Worm (Caenorhabditis elegans): ENCODE measurements around the gene F09F9.3.

Gene F09F9.3

DNA sequence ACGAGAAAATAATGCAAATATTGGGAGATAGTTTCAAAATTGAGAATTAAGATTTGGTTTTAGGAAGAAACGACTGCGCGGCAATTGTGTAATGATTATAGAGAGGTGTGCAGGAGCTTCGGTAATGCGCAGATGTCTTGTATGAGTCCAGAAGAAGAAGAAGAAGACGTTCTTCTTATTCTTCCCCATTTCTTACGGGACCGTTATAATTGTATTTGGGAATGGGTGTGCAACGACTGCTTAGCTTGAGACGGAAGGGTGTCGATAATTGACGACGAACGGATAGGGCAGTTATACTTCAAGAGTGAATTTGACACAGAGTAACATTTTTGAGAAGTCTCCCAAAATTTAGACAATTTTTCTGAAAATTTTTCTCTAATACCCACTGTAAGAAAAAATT is 7.8 kb upstream of the F09F9.3 start:
- TF ChIP-seq pes-1 (GFP tag; IDR thresholded peaks at IDR 0.05) (no peak), tra-4 (tag; optimal IDR thresholded peaks at IDR 0.05) (no peak), ets-7 (tag; optimal IDR thresholded peaks at IDR 0.05) (no peak), flt-1 (GFP tag; IDR thresholded peaks at IDR 0.05) (no peak), sea-1 (GFP tag; conservative IDR thresholded peaks at IDR 0.05) (no peak), F13C5.2 (tag; optimal IDR thresholded peaks at IDR 0.05) (no peak), scrt-1 (GFP tag; IDR thresholded peaks at IDR 0.05) (no peak), B0310.2 (tag; optimal IDR thresholded peaks at IDR 0.05) (no peak)

DNA sequence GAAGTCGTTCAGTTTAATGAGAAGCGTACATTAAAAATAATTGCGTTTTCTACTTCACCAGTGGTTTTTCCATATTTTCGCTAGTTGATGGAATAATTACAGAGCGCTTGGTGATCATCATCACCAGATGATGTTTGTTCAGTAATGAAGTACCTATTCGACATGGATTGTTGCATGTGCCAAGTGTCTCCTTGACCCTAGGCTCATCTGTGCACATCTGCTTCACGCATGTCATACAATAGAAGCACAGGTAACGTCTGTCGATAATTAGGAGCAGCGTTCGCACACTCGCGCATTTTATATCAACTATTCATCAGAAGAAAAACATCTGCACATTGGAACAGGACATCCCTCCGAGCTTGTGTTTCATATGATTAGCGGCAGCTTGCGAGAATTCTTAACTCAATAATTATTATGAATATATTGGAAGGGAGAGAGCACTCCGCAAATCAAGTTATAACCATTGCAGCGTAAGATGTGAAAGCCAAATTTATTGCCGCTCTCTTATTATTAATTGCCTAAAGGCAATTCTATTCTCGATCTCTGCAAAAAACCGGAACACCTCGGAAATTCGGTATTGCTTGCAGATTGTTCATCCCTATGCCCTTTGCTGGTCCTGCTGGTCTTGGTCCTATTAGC is 4.4 kb upstream of the F09F9.3 start:
- TF ChIP-seq flt-1 (GFP tag; IDR thresholded peaks at IDR 0.05) (no peak), tbx-11 (GFP tag; IDR thresholded peaks at IDR 0.05) (no peak), sea-1 (GFP tag; conservative IDR thresholded peaks at IDR 0.05) (no peak), ama-1 (optimal IDR thresholded peaks at IDR 0.05) (no peak), F13C5.2 (tag; optimal IDR thresholded peaks at IDR 0.05) (no peak), pes-1 (GFP tag; IDR thresholded peaks at IDR 0.05) (no peak), ceh-36 (tag; optimal IDR thresholded peaks at IDR 0.05) (no peak), ets-7 (tag; optimal IDR thresholded peaks at IDR 0.05) (no peak), B0310.2 (tag; optimal IDR thresholded peaks at IDR 0.05) (no peak), hnd-1 (tag; optimal IDR thresholded peaks at IDR 0.05) (no peak), hmg-4 (GFP tag; optimal IDR thresholded peaks at IDR 0.05) (no peak), ceh-13 (GFP tag; optimal IDR thresholded peaks at IDR 0.05) (no peak), tra-4 (tag; optimal IDR thresholded peaks at IDR 0.05) (no peak), aly-1 (tag; optimal IDR thresholded peaks at IDR 0.05) (no peak), hmbx-1 (tag; optimal IDR thresholded peaks at IDR 0.05) (no peak)

DNA sequence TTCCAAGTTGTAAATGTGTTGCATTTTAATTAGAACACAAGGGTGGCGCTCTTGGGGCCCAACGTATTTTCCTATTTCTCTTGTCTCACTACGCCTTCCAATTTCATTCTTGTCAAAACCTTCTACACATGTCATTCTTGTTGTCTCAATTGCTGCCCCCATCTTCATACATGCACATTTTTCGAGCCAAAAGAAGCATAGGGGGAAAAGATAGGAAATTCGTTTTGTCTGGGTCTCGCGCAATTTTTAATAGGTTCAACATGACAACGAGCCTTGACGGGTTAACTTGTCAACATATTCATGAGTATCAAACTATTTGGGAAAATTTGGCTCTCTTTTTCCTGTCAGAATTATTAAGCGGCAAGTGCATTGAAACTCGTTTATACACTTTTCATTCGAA is 2.5 kb upstream of the F09F9.3 start:
- TF ChIP-seq sea-1 (GFP tag; conservative IDR thresholded peaks at IDR 0.05) (no peak), tbx-37 (GFP tag; conservative IDR thresholded peaks at IDR 0.05) (no peak), flt-1 (GFP tag; IDR thresholded peaks at IDR 0.05) (no peak), pes-1 (GFP tag; IDR thresholded peaks at IDR 0.05) (no peak), ceh-13 (GFP tag; optimal IDR thresholded peaks at IDR 0.05) (no peak), hmg-4 (GFP tag; optimal IDR thresholded peaks at IDR 0.05) (no peak), aly-1 (tag; optimal IDR thresholded peaks at IDR 0.05) (no peak), B0310.2 (tag; optimal IDR thresholded peaks at IDR 0.05) (no peak), ceh-36 (tag; optimal IDR thresholded peaks at IDR 0.05) (no peak), ets-7 (tag; optimal IDR thresholded peaks at IDR 0.05) (no peak), tbx-11 (GFP tag; IDR thresholded peaks at IDR 0.05) (no peak)

DNA sequence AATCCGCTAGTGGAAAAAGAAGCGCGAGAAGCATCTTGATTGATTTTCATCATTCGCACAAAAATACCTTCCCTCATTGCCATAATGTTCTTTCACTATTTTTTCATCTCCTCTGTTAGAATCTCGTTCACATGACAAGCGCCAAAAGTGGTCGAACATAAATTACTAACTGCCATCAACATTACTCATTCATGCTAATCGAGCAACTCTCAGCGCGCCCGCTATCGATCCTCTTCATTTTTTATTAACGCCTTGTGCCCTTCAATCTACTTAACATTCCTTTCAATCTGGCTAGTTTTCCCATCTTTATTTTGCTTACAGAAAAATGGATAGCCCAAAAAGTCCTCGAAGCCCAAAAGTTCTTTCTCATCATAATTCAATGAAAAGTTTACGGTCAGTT is 3.2 kb downstream of the F09F9.3 start, which contains the start of gene F09F9.5:
Gene F09F9.5 (plus strand): TSS at position 301 of the 400 bp plus-strand sequence.
- TF ChIP-seq hmg-4 (GFP tag; optimal IDR thresholded peaks at IDR 0.05) (no peak), scrt-1 (GFP tag; IDR thresholded peaks at IDR 0.05) (no peak), tbx-37 (GFP tag; conservative IDR thresholded peaks at IDR 0.05) (no peak), B0310.2 (tag; optimal IDR thresholded peaks at IDR 0.05) (no peak), F13C5.2 (tag; optimal IDR thresholded peaks at IDR 0.05) (no peak), ceh-36 (tag; optimal IDR thresholded peaks at IDR 0.05) (no peak), pes-1 (GFP tag; IDR thresholded peaks at IDR 0.05) (no peak), sea-1 (GFP tag; conservative IDR thresholded peaks at IDR 0.05) (no peak), tra-4 (tag; optimal IDR thresholded peaks at IDR 0.05) (no peak), tbx-11 (GFP tag; IDR thresholded peaks at IDR 0.05) (no peak), aly-1 (tag; optimal IDR thresholded peaks at IDR 0.05) (no peak), ama-1 (optimal IDR thresholded peaks at IDR 0.05) (no peak), ceh-13 (GFP tag; optimal IDR thresholded peaks at IDR 0.05) (no peak), ets-7 (tag; optimal IDR thresholded peaks at IDR 0.05) (no peak), flt-1 (GFP tag; IDR thresholded peaks at IDR 0.05) (no peak), hmbx-1 (tag; optimal IDR thresholded peaks at IDR 0.05) (no peak)

DNA sequence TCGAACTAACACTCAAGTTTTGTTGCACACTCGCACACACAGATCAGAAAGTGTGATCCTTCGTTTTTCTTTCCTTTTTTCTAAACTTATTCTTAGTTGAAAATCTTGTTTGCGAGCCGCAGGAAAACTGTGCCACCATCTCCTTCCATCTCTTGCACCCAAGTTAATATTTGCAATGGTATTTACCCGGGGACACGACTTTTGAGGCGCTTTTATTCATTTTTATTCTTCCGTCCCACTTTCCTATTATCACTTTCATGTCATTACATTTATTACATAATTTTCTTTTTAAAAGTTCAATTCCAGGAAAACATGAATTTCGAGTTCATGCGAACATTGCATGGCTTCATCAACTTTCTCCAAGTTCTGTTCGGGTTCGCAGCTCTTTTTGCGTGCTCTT is 5.8 kb downstream of the F09F9.3 start, which contains the start of gene F09F9.1:
Gene F09F9.1 (plus strand): TSS at position 301 of the 400 bp plus-strand sequence.
- no peak for TF ChIP-seq ets-7 (tag; optimal IDR thresholded peaks at IDR 0.05)
- TF ChIP-seq scrt-1 (GFP tag; IDR thresholded peaks at IDR 0.05), result no peak
- no peak for TF ChIP-seq ama-1 (optimal IDR thresholded peaks at IDR 0.05)
- TF ChIP-seq pes-1 (GFP tag; IDR thresholded peaks at IDR 0.05), result no peak
- TF ChIP-seq flt-1 (GFP tag; IDR thresholded peaks at IDR 0.05), result no peak
- TF ChIP-seq ceh-36 (tag; optimal IDR thresholded peaks at IDR 0.05), result no peak
- TF ChIP-seq tra-4 (tag; optimal IDR thresholded peaks at IDR 0.05), result no peak
- no peak for TF ChIP-seq B0310.2 (tag; optimal IDR thresholded peaks at IDR 0.05)
- no peak for TF ChIP-seq aly-1 (tag; optimal IDR thresholded peaks at IDR 0.05)
- no peak for TF ChIP-seq hmg-4 (GFP tag; optimal IDR thresholded peaks at IDR 0.05)
- TF ChIP-seq F13C5.2 (tag; optimal IDR thresholded peaks at IDR 0.05), result no peak
- no peak for TF ChIP-seq tbx-11 (GFP tag; IDR thresholded peaks at IDR 0.05)
- TF ChIP-seq hmbx-1 (tag; optimal IDR thresholded peaks at IDR 0.05), result no peak
- TF ChIP-seq tbx-37 (GFP tag; conservative IDR thresholded peaks at IDR 0.05), result no peak

DNA sequence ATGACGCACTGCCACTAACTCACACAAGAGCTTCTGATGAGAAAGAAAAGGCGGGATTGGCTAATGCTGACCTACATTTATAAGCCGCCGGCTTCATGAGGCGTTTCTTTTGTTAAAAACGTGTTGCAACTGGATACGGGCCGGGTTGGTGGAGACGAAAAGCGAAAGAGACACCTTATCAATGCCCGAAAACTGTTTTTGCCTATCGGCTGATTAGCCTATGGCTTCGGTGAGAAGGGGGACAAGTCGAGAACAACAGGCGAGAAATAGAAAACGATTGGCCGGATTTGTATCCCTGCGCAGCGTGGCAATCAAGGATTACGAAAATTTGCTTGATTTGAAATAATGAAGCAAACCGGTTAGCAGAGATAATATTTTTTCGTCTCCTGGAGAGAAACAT is 9.4 kb downstream of the F09F9.3 start, which contains the start of gene F09F9.2:
Gene F09F9.2 (minus strand): TSS at position 25 of the 400 bp plus-strand sequence.
- TF ChIP-seq tbx-11 (GFP tag; IDR thresholded peaks at IDR 0.05), result no peak
- TF ChIP-seq flt-1 (GFP tag; IDR thresholded peaks at IDR 0.05), result no peak
- TF ChIP-seq ets-7 (tag; optimal IDR thresholded peaks at IDR 0.05), result no peak
- TF ChIP-seq hmg-4 (GFP tag; optimal IDR thresholded peaks at IDR 0.05), result no peak
- no peak for TF ChIP-seq aly-1 (tag; optimal IDR thresholded peaks at IDR 0.05)

DNA sequence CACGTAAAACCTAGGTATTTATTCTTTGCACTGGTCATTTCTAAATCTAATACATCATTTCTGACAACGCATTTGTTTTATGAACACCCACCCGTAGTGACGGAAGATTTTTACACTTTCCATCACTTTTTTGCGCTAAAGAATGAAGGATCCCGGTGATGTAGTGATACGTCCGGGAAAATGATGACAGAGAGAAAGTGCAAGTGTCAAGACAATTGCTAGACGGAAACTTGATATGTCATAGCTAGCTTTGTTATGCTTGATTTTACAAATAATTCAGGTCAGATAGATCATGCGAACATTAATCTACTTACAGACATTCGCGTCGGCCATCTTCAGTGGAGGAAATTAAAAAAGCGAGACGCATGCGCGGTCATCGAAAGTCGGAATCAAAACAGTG is 10.9 kb downstream of the F09F9.3 start:
- TF ChIP-seq ceh-13 (GFP tag; optimal IDR thresholded peaks at IDR 0.05), result no peak
- no peak for TF ChIP-seq scrt-1 (GFP tag; IDR thresholded peaks at IDR 0.05)
- TF ChIP-seq tra-4 (tag; optimal IDR thresholded peaks at IDR 0.05), result no peak
- TF ChIP-seq hmbx-1 (tag; optimal IDR thresholded peaks at IDR 0.05), result no peak
- no peak for TF ChIP-seq ets-7 (tag; optimal IDR thresholded peaks at IDR 0.05)
